Worm (Caenorhabditis elegans): ENCODE measurements around the gene enu-3.6.
A peak's percentile ranks its signal among the peaks of the same experiment; 100 is the strongest.

enu-3.6 gene

ce11 chrIII:10746406-10746807 lies 3.8 kb upstream of the enu-3.6 start (continued):
- TF ChIP-seq snpc-4 (GFP tag; optimal IDR thresholded peaks at IDR 0.05): no peak
- TF ChIP-seq snpc-4 (tag; optimal IDR thresholded peaks at IDR 0.05): peak in 1 of 4 experiments; percentile 56
- peak; percentile 52 for TF ChIP-seq tbp1 (GFP tag; optimal IDR thresholded peaks at IDR 0.05)
- TF ChIP-seq snpc-3.4 (tag; optimal IDR thresholded peaks at IDR 0.05): peak; percentile 91
- TF ChIP-seq C06A6.2 (GFP tag; conservative IDR thresholded peaks at IDR 0.05): no peak
- TF ChIP-seq let-526 (GFP tag; IDR thresholded peaks at IDR 0.05): no peak
- TF ChIP-seq Y53G8AR.9 (GFP tag; conservative IDR thresholded peaks at IDR 0.05): peak; percentile 94
- peak in 2 of 3 experiments; percentile 7 to 38 for TF ChIP-seq lin-35 (GFP tag; optimal IDR thresholded peaks at IDR 0.05)
- peak; percentile 19 for TF ChIP-seq tbx-9 (tag; optimal IDR thresholded peaks at IDR 0.05; ENCODE audit: borderline replicate concordance)
- TF ChIP-seq B0035.1 (tag; optimal IDR thresholded peaks at IDR 0.05): no peak
- no peak for TF ChIP-seq attf-3 (GFP tag; conservative IDR thresholded peaks at IDR 0.05)
- TF ChIP-seq Y79H2A.3 (GFP tag; conservative IDR thresholded peaks at IDR 0.05): peak; percentile 94
- no peak for TF ChIP-seq rpc-1 (optimal IDR thresholded peaks at IDR 0.05)
- peak; percentile 6 for TF ChIP-seq rpc-1 (tag; optimal IDR thresholded peaks at IDR 0.05)
- no peak for TF ChIP-seq ztf-28 (GFP tag; IDR thresholded peaks at IDR 0.05)
- TF ChIP-seq fkh-3 (tag; optimal IDR thresholded peaks at IDR 0.05): no peak
- peak; percentile 90 for TF ChIP-seq tlf-1 (GFP tag; optimal IDR thresholded peaks at IDR 0.05)
- peak; percentile 98 for TF ChIP-seq hrde-1 (tag; optimal IDR thresholded peaks at IDR 0.05; ENCODE audit: borderline replicate concordance)
- no peak for TF ChIP-seq sea-2 (GFP tag; IDR thresholded peaks at IDR 0.05)
- no peak for TF ChIP-seq lin-40 (tag; optimal IDR thresholded peaks at IDR 0.05)
- TF ChIP-seq mel-28 (tag; optimal IDR thresholded peaks at IDR 0.05; ENCODE audit: borderline replicate concordance): no peak
- peak; percentile 14 for TF ChIP-seq ceh-27 (GFP tag; optimal IDR thresholded peaks at IDR 0.05)
- TF ChIP-seq snpc-1.3 (tag; optimal IDR thresholded peaks at IDR 0.05; ENCODE audit: insufficient read depth): peak; percentile 69
- TF ChIP-seq lin-26 (GFP tag; IDR thresholded peaks at IDR 0.05): peak; percentile 87
- TF ChIP-seq somi-1 (GFP tag; optimal IDR thresholded peaks at IDR 0.05): no peak
- peak; percentile 37 for TF ChIP-seq mcd-1 (GFP tag; IDR thresholded peaks at IDR 0.05)
- no peak; the same call in 1 of the 2 replicates for TF ChIP-seq egl-44 (GFP tag; IDR thresholded peaks at IDR 0.05)
- 0 out of 2 replicates have a peak, but pooled peaks have one; percentile 49 for TF ChIP-seq cebp-2 (GFP tag; IDR thresholded peaks at IDR 0.05)
- TF ChIP-seq attf-6 (GFP tag; IDR thresholded peaks at IDR 0.05): peak; percentile 87
- peak; percentile 44 for TF ChIP-seq T07F8.4 (tag; optimal IDR thresholded peaks at IDR 0.05)
- TF ChIP-seq unc-62 (GFP tag; optimal IDR thresholded peaks at IDR 0.05): no peak
- no peak for TF ChIP-seq nhr-120 (GFP tag; IDR thresholded peaks at IDR 0.05)
- peak; percentile 62 for TF ChIP-seq efl-1 (GFP tag; optimal IDR thresholded peaks at IDR 0.05)

ce11 chrIII:10747620-10748479 lies 2.4 kb upstream of the enu-3.6 start, which contains the start of the genes ran-1 and dkc-1:
Gene ran-1 (minus strand): TSS chrIII:10747728.
Gene dkc-1 (plus strand): TSS chrIII:10748429.
- TF ChIP-seq hmg-1.2 (GFP tag; IDR thresholded peaks at IDR 0.05) (peak; percentile 95), lir-1 (GFP tag; conservative IDR thresholded peaks at IDR 0.05) (0 out of 2 replicates have a peak, but pooled peaks have one; percentile 29), madf-6 (GFP tag; IDR thresholded peaks at IDR 0.05) (peak; percentile 98), ztf-18 (tag; optimal IDR thresholded peaks at IDR 0.05) (peak; percentile 68), attf-5 (GFP tag; optimal IDR thresholded peaks at IDR 0.05) (peak; percentile 90), ceh-100 (GFP tag; IDR thresholded peaks at IDR 0.05) (peak; percentile 53), nhr-80 (tag; optimal IDR thresholded peaks at IDR 0.05) (peak; percentile 24), dox-1 (GFP tag; IDR thresholded peaks at IDR 0.05) (peak; percentile 94), snpc-1.1 (tag; optimal IDR thresholded peaks at IDR 0.05; ENCODE audit: insufficient read depth) (peak; percentile 54), efl-1 (GFP tag; optimal IDR thresholded peaks at IDR 0.05) (peak; percentile 98), K12H6.12 (tag; optimal IDR thresholded peaks at IDR 0.05) (peak; percentile 63), tlf-1 (GFP tag; optimal IDR thresholded peaks at IDR 0.05) (peak; percentile 92), lin-40 (tag; optimal IDR thresholded peaks at IDR 0.05) (peak; percentile 51), Y95B8A.8 (GFP tag; IDR thresholded peaks at IDR 0.05) (peak; percentile 84; the same call in 1 of the 2 replicates), F39B2.1 (GFP tag; IDR thresholded peaks at IDR 0.05) (no peak), xnd-1 (tag; optimal IDR thresholded peaks at IDR 0.05) (peak; percentile 89)
